Worm (Caenorhabditis elegans) whole organism, L3 larva: Measurements from ENCODE around the gene ril-1.

Experiments
- R02D3.7 ChIP-seq: fragments of 150-350 bp; optimal IDR thresholded peaks from 2 replicates; lab custom pipeline; 2014; ENCODE audit warnings: missing biosample characterization, missing genetic modification characterization
- ZK546.5 ChIP-seq: sonication (generic microtip); optimal IDR thresholded peaks from 2 replicates; lab custom pipeline; 2017; ENCODE audit warnings: missing biosample characterization, missing genetic modification characterization
- aly-2 ChIP-seq: fragments of 150-350 bp; optimal IDR thresholded peaks from 2 replicates; lab custom pipeline; 2014; ENCODE audit warnings: missing biosample characterization, missing genetic modification characterization
- ama-1 ChIP-seq: fragments of 150-350 bp; optimal IDR thresholded peaks from 2 replicates; lab custom pipeline; 2018
- ceh-28 ChIP-seq: fragments of 150-350 bp; optimal IDR thresholded peaks from 2 replicates; lab custom pipeline; 2014; ENCODE audit warnings: missing biosample characterization, missing genetic modification reagents, missing genetic modification characterization
- ceh-82 ChIP-seq: fragments of 150-350 bp; optimal IDR thresholded peaks from 2 replicates; lab custom pipeline; 2014; ENCODE audit warnings: missing biosample characterization, missing genetic modification characterization
- ceh-9 ChIP-seq: sonication (generic microtip); optimal IDR thresholded peaks from 2 replicates; lab custom pipeline; 2018; ENCODE audit warnings: missing biosample characterization, missing genetic modification characterization
- egl-27 ChIP-seq: sonication (generic microtip); optimal IDR thresholded peaks from 4 replicates; lab custom pipeline; 2017; ENCODE audit warnings: missing biosample characterization, missing genetic modification reagents, missing genetic modification characterization
- egl-5 ChIP-seq: fragments of 150-350 bp; optimal IDR thresholded peaks from 2 replicates; lab custom pipeline; 2017; ENCODE audit warnings: missing biosample characterization, missing genetic modification reagents, missing genetic modification characterization, inconsistent platforms
- elt-1 ChIP-seq: fragments of 150-350 bp; optimal IDR thresholded peaks from 2 replicates; lab custom pipeline; 2014; ENCODE audit warnings: missing biosample characterization, missing genetic modification characterization
- elt-2 ChIP-seq: sonication (generic microtip); optimal IDR thresholded peaks from 2 replicates; lab custom pipeline; 2016; ENCODE audit warnings: missing genetic modification reagents, mild to moderate bottlenecking, missing genetic modification characterization, missing compliant biosample characterization
- fkh-10 ChIP-seq: sonication (generic microtip); optimal IDR thresholded peaks from 2 replicates; lab custom pipeline; 2017; ENCODE audit warnings: missing biosample characterization, missing genetic modification reagents, missing genetic modification characterization
- fkh-2 ChIP-seq: fragments of 150-350 bp; optimal IDR thresholded peaks from 2 replicates; lab custom pipeline; 2014; ENCODE audit warnings: missing biosample characterization, missing genetic modification reagents, missing genetic modification characterization
- fos-1 ChIP-seq: fragments of 150-350 bp; optimal IDR thresholded peaks from 2 replicates; lab custom pipeline; 2014; ENCODE audit warnings: missing biosample characterization, missing genetic modification characterization
- hmg-11 ChIP-seq: sonication (generic microtip); optimal IDR thresholded peaks from 2 replicates; lab custom pipeline; 2016; ENCODE audit warnings: missing genetic modification characterization, missing compliant biosample characterization
- lin-15B ChIP-seq: fragments of 150-350 bp; optimal IDR thresholded peaks from 2 replicates; lab custom pipeline; 2014; ENCODE audit warnings: missing biosample characterization, missing genetic modification characterization
- lin-39 ChIP-seq: fragments of 150-350 bp; optimal IDR thresholded peaks from 2 replicates; lab custom pipeline; 2018; ENCODE audit warnings: missing biosample characterization, missing genetic modification reagents, missing genetic modification characterization
- lsy-12 ChIP-seq: sonication (generic microtip); optimal IDR thresholded peaks from 2 replicates; lab custom pipeline; 2016; ENCODE audit warnings: mild to moderate bottlenecking, missing genetic modification characterization, missing compliant biosample characterization
- mdl-1 ChIP-seq: fragments of 150-350 bp; optimal IDR thresholded peaks from 2 replicates; lab custom pipeline; 2014; ENCODE audit warnings: missing biosample characterization, missing genetic modification characterization
- mml-1 ChIP-seq: fragments of 150-350 bp; sonication (generic microtip); optimal IDR thresholded peaks from 3 replicates; lab custom pipeline; 2014; ENCODE audit warnings: missing biosample characterization, missing genetic modification characterization
- nfya-1 ChIP-seq: sonication (generic microtip); optimal IDR thresholded peaks from 2 replicates; lab custom pipeline; 2017; ENCODE audit warnings: missing genetic modification characterization, mild to moderate bottlenecking, missing compliant biosample characterization, antibody characterized with exemption, moderate library complexity; ENCODE audit not compliant: insufficient read depth
- nhr-11 ChIP-seq: fragments of 150-350 bp; optimal IDR thresholded peaks from 2 replicates; lab custom pipeline; 2014; ENCODE audit warnings: missing biosample characterization, missing genetic modification characterization
- nhr-12 ChIP-seq: fragments of 150-350 bp; optimal IDR thresholded peaks from 2 replicates; lab custom pipeline; 2014; ENCODE audit warnings: missing biosample characterization, missing genetic modification characterization
- nhr-23 ChIP-seq: fragments of 150-350 bp; optimal IDR thresholded peaks from 2 replicates; lab custom pipeline; 2014; ENCODE audit warnings: missing biosample characterization, missing genetic modification reagents, missing genetic modification characterization
- nhr-237 ChIP-seq: fragments of 150-350 bp; optimal IDR thresholded peaks from 2 replicates; lab custom pipeline; 2014; ENCODE audit warnings: missing biosample characterization, missing genetic modification characterization
- nhr-25 ChIP-seq: sonication (generic microtip); optimal IDR thresholded peaks from 2 replicates; lab custom pipeline; 2017; ENCODE audit warnings: missing biosample characterization, missing genetic modification characterization
- nhr-43 ChIP-seq: sonication (generic microtip); optimal IDR thresholded peaks from 2 replicates; lab custom pipeline; 2016; ENCODE audit warnings: mild to moderate bottlenecking, missing genetic modification characterization, missing compliant biosample characterization; ENCODE audit not compliant: poor library complexity, severe bottlenecking
- nhr-67 ChIP-seq: fragments of 150-350 bp; optimal IDR thresholded peaks from 2 replicates; lab custom pipeline; 2014; ENCODE audit warnings: missing biosample characterization, missing genetic modification characterization
- nhr-77 ChIP-seq: fragments of 150-350 bp; optimal IDR thresholded peaks from 2 replicates; lab custom pipeline; 2014; ENCODE audit warnings: missing biosample characterization, missing genetic modification characterization
- pqm-1 ChIP-seq: fragments of 150-350 bp; optimal IDR thresholded peaks from 2 replicates; lab custom pipeline; 2017; ENCODE audit warnings: missing biosample characterization, missing genetic modification characterization, inconsistent platforms
- skn-1 ChIP-seq: fragments of 150-350 bp; optimal IDR thresholded peaks from 2 replicates; lab custom pipeline; 2014; ENCODE audit warnings: missing biosample characterization, missing genetic modification characterization
- zag-1 ChIP-seq: fragments of 150-350 bp; optimal IDR thresholded peaks from 2 replicates; lab custom pipeline; 2014; ENCODE audit warnings: missing biosample characterization, missing genetic modification characterization
- ztf-11 ChIP-seq: fragments of 150-350 bp; optimal IDR thresholded peaks from 2 replicates; lab custom pipeline; 2014; ENCODE audit warnings: missing biosample characterization, missing genetic modification characterization
- ztf-4 ChIP-seq: fragments of 150-350 bp; optimal IDR thresholded peaks from 2 replicates; lab custom pipeline; 2014; ENCODE audit warnings: missing biosample characterization, missing genetic modification characterization

ril-1 gene

DNA sequence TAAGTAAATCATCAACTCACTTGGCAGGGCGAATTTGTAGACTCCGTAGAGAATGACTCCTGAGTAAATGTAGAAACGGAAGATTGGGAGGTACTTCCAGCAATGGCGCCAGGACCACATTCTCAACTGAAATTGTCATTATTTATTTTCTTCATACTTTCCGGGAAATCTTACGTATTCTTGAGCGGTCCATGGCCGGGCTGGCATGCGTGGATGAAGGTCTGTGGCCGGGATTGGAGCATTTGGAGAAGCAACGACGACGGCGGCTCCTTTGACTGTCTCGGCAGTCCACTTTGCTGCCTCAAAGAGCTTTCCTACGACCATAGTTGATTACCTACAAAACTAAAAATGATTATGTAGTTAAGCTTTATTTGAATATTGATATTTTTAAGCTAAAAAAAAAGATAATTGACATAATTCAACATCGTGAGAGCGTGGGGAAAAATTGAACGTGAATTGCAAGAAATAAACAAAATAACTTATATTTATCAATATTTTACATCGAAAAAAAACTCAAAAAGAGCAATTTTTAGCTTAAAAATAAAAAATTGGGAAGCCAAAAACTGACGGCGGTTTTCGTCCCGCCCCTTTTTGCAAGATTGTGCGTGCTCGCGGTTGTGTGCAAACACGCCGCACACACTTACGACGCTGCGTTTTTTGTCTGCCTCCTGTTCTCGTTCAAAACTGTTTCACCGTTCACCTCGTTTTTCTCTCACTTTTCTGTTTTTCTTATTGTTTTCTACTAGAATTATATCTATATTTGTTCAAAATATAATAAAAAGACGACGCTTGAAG is at the start of gene ril-1:
TSS of gene ril-1 (minus strand) at position 342 of the 795 bp plus-strand sequence.
- peak; percentile 29 for TF ChIP-seq nhr-25 (tag; lab: Kevin White, UChicago)
- no peak for TF ChIP-seq nhr-77 (tag; lab: Kevin White, UChicago)
- no peak for TF ChIP-seq fkh-10 (GFP tag; lab: Kevin White, UChicago)
- TF ChIP-seq ceh-82: no peak
- no peak for TF ChIP-seq ceh-9
- TF ChIP-seq hmg-11 (tag; lab: Kevin White, UChicago): peak; percentile 49
- TF ChIP-seq ZK546.5 (tag; lab: Kevin White, UChicago): no peak
- TF ChIP-seq lin-15B: peak; percentile 54
- peak; percentile 48 for TF ChIP-seq elt-2 (tag; lab: Kevin White, UChicago)
- no peak for TF ChIP-seq egl-27
- no peak for TF ChIP-seq mml-1 (tag; lab: Kevin White, UChicago)
- peak; percentile 64 for TF ChIP-seq nfya-1 (tag; lab: Kevin White, UChicago)
- peak; percentile 7 for TF ChIP-seq nhr-23 (tag; lab: Kevin White, UChicago)

ce11 chrV:14562589-14562988 is 38.7 kb upstream of the ril-1 start, which contains the start of gene C53A5.11:
Gene C53A5.11, plus strand, starts transcription at chrV:14562889.
- TF ChIP-seq hmg-11 (tag; lab: Kevin White, UChicago): no peak
- TF ChIP-seq nhr-67 (tag; lab: Kevin White, UChicago): no peak
- no peak for TF ChIP-seq elt-1 (tag; lab: Kevin White, UChicago)
- no peak for TF ChIP-seq egl-5 (tag; lab: Kevin White, UChicago)
- no peak for TF ChIP-seq ceh-28 (tag; lab: Kevin White, UChicago)
- no peak for TF ChIP-seq ztf-4 (tag; lab: Kevin White, UChicago)
- TF ChIP-seq ceh-82: no peak
- no peak for TF ChIP-seq ztf-11 (tag; lab: Kevin White, UChicago)
- TF ChIP-seq mdl-1: no peak
- TF ChIP-seq fkh-2 (tag; lab: Kevin White, UChicago): no peak
- TF ChIP-seq nhr-43: no peak
- TF ChIP-seq lin-39 (tag; lab: Kevin White, UChicago): no peak
- no peak for TF ChIP-seq egl-27
- no peak for TF ChIP-seq nfya-1 (tag; lab: Kevin White, UChicago)
- TF ChIP-seq R02D3.7 (tag; lab: Kevin White, UChicago): no peak
- no peak for TF ChIP-seq zag-1 (tag; lab: Kevin White, UChicago)
- no peak for TF ChIP-seq nhr-12 (tag; lab: Kevin White, UChicago)

- TF ChIP-seq nfya-1 (tag; lab: Kevin White, UChicago) (no peak), nhr-43 (no peak), ZK546.5 (tag; lab: Kevin White, UChicago) (no peak), hmg-11 (tag; lab: Kevin White, UChicago) (no peak), aly-2 (no peak), nhr-77 (tag; lab: Kevin White, UChicago) (no peak)
Measured at ce11 chrV:14559312-14559711, 35.4 kb upstream of the ril-1 start, which contains the start of gene srt-32. Gene srt-32, plus strand, starts transcription at chrV:14559612.

DNA sequence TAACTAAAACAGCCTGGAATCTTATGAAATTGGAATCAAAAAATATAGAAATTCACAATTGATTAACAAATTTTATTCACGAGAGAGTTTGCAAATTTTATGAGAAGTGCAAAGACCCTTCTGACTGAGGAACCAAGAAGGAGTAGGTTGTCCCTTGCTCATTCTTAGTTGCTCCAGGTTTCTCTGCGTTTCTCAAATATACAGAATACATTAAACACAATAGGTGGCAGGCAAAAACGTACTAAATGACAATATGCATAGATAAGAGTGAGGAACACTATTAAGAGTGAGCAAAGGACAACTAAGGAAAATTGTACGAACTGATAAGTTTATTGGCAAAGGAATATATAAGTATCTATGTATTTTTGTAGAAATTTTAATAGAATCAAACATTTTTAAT is 34.8 kb upstream of the ril-1 start, which contains the start of gene C53A5.9:
TSS of gene C53A5.9 (minus strand) at position 101 of the 400 bp plus-strand sequence.
- TF ChIP-seq ceh-9 (no peak), nhr-43 (no peak), skn-1 (tag; lab: Kevin White, UChicago) (no peak), nhr-237 (tag; lab: Kevin White, UChicago) (no peak), fos-1 (tag; lab: Kevin White, UChicago) (no peak), mml-1 (tag; lab: Kevin White, UChicago) (no peak), nhr-11 (tag; lab: Kevin White, UChicago) (no peak), lsy-12 (tag; lab: Kevin White, UChicago) (no peak), elt-2 (tag; lab: Kevin White, UChicago) (no peak), aly-2 (no peak), pqm-1 (tag; lab: Kevin White, UChicago) (no peak), nfya-1 (tag; lab: Kevin White, UChicago) (no peak), ama-1 (lab: Kevin White, UChicago) (no peak)
